Fruit fly (Drosophila melanogaster): ENCODE data around the gene Sik2.

DNA sequence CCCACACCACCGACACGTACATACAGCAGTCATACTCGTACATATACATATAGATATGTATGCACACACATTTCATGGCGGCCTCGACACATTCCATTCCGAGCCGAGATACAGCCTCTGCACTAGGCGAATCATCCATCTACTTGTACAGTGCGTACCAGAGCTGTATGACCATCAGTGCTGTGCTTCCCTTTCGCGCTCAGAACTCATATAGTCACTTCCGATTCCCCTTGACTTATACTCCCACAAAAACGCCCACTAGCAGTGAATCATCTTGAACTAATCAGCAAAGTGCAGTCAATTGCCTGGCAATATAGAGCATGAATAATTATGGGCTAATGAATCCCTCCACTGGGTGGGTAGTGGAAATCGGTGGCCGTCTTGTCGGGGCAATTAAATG lies 28.1 kb upstream of the Sik2 start:
- TF ChIP-seq pan (optimal IDR thresholded peaks at IDR 0.05) (no peak), EcR (GFP tag; optimal IDR thresholded peaks at IDR 0.05) (no peak), CG8478 (optimal IDR thresholded peaks at IDR 0.05) (no peak), psq (optimal IDR thresholded peaks at IDR 0.05) (no peak), usp (GFP tag; optimal IDR thresholded peaks at IDR 0.05) (no peak), Dll (optimal IDR thresholded peaks at IDR 0.05) (no peak)
